Worm (Caenorhabditis elegans) whole organism, young adult: ENCODE measurements around the gene F56D5.2.

Experiments
- F22D6.2 ChIP-seq: sonication (generic microtip); optimal IDR thresholded peaks from 2 replicates; lab custom pipeline; 2016; ENCODE audit warnings: mild to moderate bottlenecking, missing genetic modification characterization, missing compliant biosample characterization
- F33H1.4 ChIP-seq: fragments of 200-800 bp; sonication (Bioruptor generic); IDR thresholded peaks from 2 replicates; pipeline ENCODE4 v1.3.6; 2022; ENCODE audit warnings: missing genetic modification reagents, missing genetic modification characterization, missing compliant biosample characterization
- F57A8.1 ChIP-seq: fragments of 200-800 bp; sonication (Bioruptor generic); optimal IDR thresholded peaks from 2 replicates; lab custom pipeline; 2018; ENCODE audit warnings: mild to moderate bottlenecking, missing genetic modification characterization, moderate library complexity, missing compliant biosample characterization
- K11D2.4 ChIP-seq: fragments of 200-800 bp; sonication (Bioruptor generic); IDR thresholded peaks from 2 replicates; pipeline ENCODE4 v1.3.6; 2022; ENCODE audit warnings: missing genetic modification reagents, missing genetic modification characterization, missing compliant biosample characterization
- Y56A3A.18 ChIP-seq: fragments of 200-800 bp; sonication (Bioruptor generic); IDR thresholded peaks from 2 replicates; pipeline ENCODE4 v1.3.6; 2022; ENCODE audit warnings: missing genetic modification reagents, missing genetic modification characterization, missing compliant biosample characterization
- Y79H2A.3 ChIP-seq: fragments of 200-800 bp; sonication (Bioruptor generic); conservative IDR thresholded peaks from 2 replicates; pipeline ENCODE4 v1.3.6; 2022; ENCODE audit warnings: missing genetic modification reagents, missing genetic modification characterization, missing compliant biosample characterization
- attf-3 ChIP-seq: fragments of 200-800 bp; sonication (Bioruptor generic); conservative IDR thresholded peaks from 2 replicates; pipeline ENCODE4 v1.3.6; 2022; ENCODE audit warnings: missing genetic modification reagents, missing genetic modification characterization, missing compliant biosample characterization
- bed-2 ChIP-seq: fragments of 200-800 bp; sonication (Bioruptor generic); IDR thresholded peaks from 2 replicates; pipeline ENCODE4 v1.3.6; 2022; ENCODE audit warnings: missing genetic modification reagents, missing genetic modification characterization, missing compliant biosample characterization
- cebp-2 ChIP-seq: fragments of 200-800 bp; sonication (Bioruptor generic); IDR thresholded peaks from 2 replicates; pipeline ENCODE4 v1.3.6; 2022; ENCODE audit warnings: missing genetic modification characterization, missing compliant biosample characterization
- ceh-100 ChIP-seq: fragments of 200-800 bp; sonication (Bioruptor generic); IDR thresholded peaks from 2 replicates; pipeline ENCODE4 v1.3.6; 2022; ENCODE audit warnings: missing genetic modification reagents, missing genetic modification characterization, missing compliant biosample characterization
- ceh-91 ChIP-seq: fragments of 200-800 bp; sonication (Bioruptor generic); IDR thresholded peaks from 2 replicates; pipeline ENCODE4 v1.3.6; 2022; ENCODE audit warnings: missing genetic modification reagents, missing genetic modification characterization, missing compliant biosample characterization
- die-1 ChIP-seq: sonication (generic microtip); optimal IDR thresholded peaks from 2 replicates; lab custom pipeline; 2016; ENCODE audit warnings: missing genotype, mild to moderate bottlenecking, missing genetic modification characterization, missing compliant biosample characterization
- dpl-1 ChIP-seq: fragments of 150-350 bp; optimal IDR thresholded peaks from 2 replicates; lab custom pipeline; 2014; ENCODE audit warnings: missing biosample characterization, missing genetic modification reagents, missing genetic modification characterization
- efl-1 ChIP-seq: fragments of 150-350 bp; optimal IDR thresholded peaks from 2 replicates; lab custom pipeline; 2014; ENCODE audit warnings: missing biosample characterization, missing genetic modification reagents, missing genetic modification characterization
- egl-44 ChIP-seq: fragments of 200-800 bp; sonication (Bioruptor generic); IDR thresholded peaks from 2 replicates; pipeline ENCODE4 v1.3.6; 2022; ENCODE audit warnings: missing genetic modification reagents, missing genetic modification characterization, missing compliant biosample characterization
- let-607 ChIP-seq, 2 experiments: fragments of 200-800 bp in 1 of 2; sonication (Bioruptor generic) in 1 of 2; sonication (generic microtip) in 1 of 2; optimal IDR thresholded peaks; 2 replicates each; lab custom pipeline; 2016 to 2018; ENCODE audit warnings: mild to moderate bottlenecking in 2 of 2, missing compliant biosample characterization in 2 of 2, missing genetic modification characterization in 2 of 2, moderate library complexity in 2 of 2, missing genotype in 1 of 2
- lin-35 ChIP-seq, 3 experiments: fragments of 150-350 bp in 2 of 3; sonication (generic microtip) in 1 of 3; optimal IDR thresholded peaks; 2 replicates each; lab custom pipeline; 2014 to 2018; ENCODE audit warnings: missing biosample characterization in 3 of 3, missing genetic modification characterization in 3 of 3, missing genetic modification reagents in 3 of 3
- lin-40 ChIP-seq: sonication (generic microtip); optimal IDR thresholded peaks from 2 replicates; lab custom pipeline; 2016; ENCODE audit warnings: missing genetic modification characterization, mild to moderate bottlenecking, missing compliant biosample characterization, missing genotype, missing genetic modification reagents
- lin-54 ChIP-seq: fragments of 200-800 bp; sonication (Bioruptor generic); optimal IDR thresholded peaks from 2 replicates; lab custom pipeline; 2018; ENCODE audit warnings: mild to moderate bottlenecking, missing genetic modification characterization, missing compliant biosample characterization
- madf-3 ChIP-seq: fragments of 200-800 bp; sonication (Bioruptor generic); IDR thresholded peaks from 2 replicates; pipeline ENCODE4 v1.3.6; 2022; ENCODE audit warnings: missing genetic modification reagents, missing genetic modification characterization, missing compliant biosample characterization
- mcd-1 ChIP-seq: fragments of 200-800 bp; sonication (Bioruptor generic); IDR thresholded peaks from 2 replicates; pipeline ENCODE4 v1.3.6; 2022; ENCODE audit warnings: missing genetic modification reagents, missing genetic modification characterization, missing compliant biosample characterization
- nhr-27 ChIP-seq: fragments of 200-800 bp; sonication (Bioruptor generic); optimal IDR thresholded peaks from 2 replicates; lab custom pipeline; 2018; ENCODE audit warnings: mild to moderate bottlenecking, missing genetic modification characterization, moderate library complexity, missing compliant biosample characterization
- nhr-80 ChIP-seq: sonication (generic microtip); optimal IDR thresholded peaks from 2 replicates; lab custom pipeline; 2016; ENCODE audit warnings: missing genetic modification characterization, missing compliant biosample characterization
- pbrm-1 ChIP-seq: fragments of 200-800 bp; sonication (Bioruptor generic); IDR thresholded peaks from 2 replicates; pipeline ENCODE4 v1.3.6; 2022; ENCODE audit warnings: missing genetic modification reagents, missing genetic modification characterization, missing compliant biosample characterization
- rec-8 ChIP-seq, 2 experiments: sonication (generic microtip); optimal IDR thresholded peaks; 2 replicates each; lab custom pipeline; 2016; ENCODE audit warnings: mild to moderate bottlenecking in 2 of 2, missing genetic modification characterization in 2 of 2, missing genetic modification reagents in 2 of 2, missing genotype in 2 of 2, missing biosample characterization in 1 of 2, missing compliant biosample characterization in 1 of 2, moderate library complexity in 1 of 2
- snpc-3.4 ChIP-seq: sonication (generic microtip); optimal IDR thresholded peaks from 2 replicates; lab custom pipeline; 2017; ENCODE audit warnings: missing genetic modification characterization, mild to moderate bottlenecking, missing compliant biosample characterization, antibody characterized with exemption, moderate library complexity, missing genotype, missing genetic modification reagents
- somi-1 ChIP-seq: fragments of 200-800 bp; sonication (Bioruptor generic); optimal IDR thresholded peaks from 2 replicates; lab custom pipeline; 2018; ENCODE audit warnings: mild to moderate bottlenecking, missing genetic modification characterization, missing compliant biosample characterization
- tbx-9 ChIP-seq: sonication (generic microtip); optimal IDR thresholded peaks from 2 replicates; lab custom pipeline; 2016; ENCODE audit warnings: borderline replicate concordance, missing genetic modification characterization, inconsistent platforms, missing compliant biosample characterization
- tlf-1 ChIP-seq: fragments of 200-800 bp; sonication (Bioruptor generic); optimal IDR thresholded peaks from 2 replicates; lab custom pipeline; 2018; ENCODE audit warnings: mild to moderate bottlenecking, missing genetic modification characterization, missing compliant biosample characterization
- unc-130 ChIP-seq: sonication (generic microtip); optimal IDR thresholded peaks from 2 replicates; lab custom pipeline; 2016; ENCODE audit warnings: missing genetic modification reagents, missing genetic modification characterization, missing compliant biosample characterization
- zfh-2 ChIP-seq: fragments of 200-800 bp; sonication (Bioruptor generic); conservative IDR thresholded peaks from 2 replicates; pipeline ENCODE4 v1.3.6; 2022; ENCODE audit warnings: missing genetic modification reagents, missing genetic modification characterization, missing compliant biosample characterization
- ztf-22 ChIP-seq: fragments of 200-800 bp; sonication (Bioruptor generic); optimal IDR thresholded peaks from 2 replicates; lab custom pipeline; 2018; ENCODE audit warnings: mild to moderate bottlenecking, missing genetic modification characterization, moderate library complexity, missing compliant biosample characterization
- ztf-25 ChIP-seq: fragments of 200-800 bp; sonication (Bioruptor generic); IDR thresholded peaks from 2 replicates; pipeline ENCODE4 v1.3.6; 2022; ENCODE audit warnings: missing genetic modification reagents, missing genetic modification characterization, missing compliant biosample characterization

Gene F56D5.2

DNA sequence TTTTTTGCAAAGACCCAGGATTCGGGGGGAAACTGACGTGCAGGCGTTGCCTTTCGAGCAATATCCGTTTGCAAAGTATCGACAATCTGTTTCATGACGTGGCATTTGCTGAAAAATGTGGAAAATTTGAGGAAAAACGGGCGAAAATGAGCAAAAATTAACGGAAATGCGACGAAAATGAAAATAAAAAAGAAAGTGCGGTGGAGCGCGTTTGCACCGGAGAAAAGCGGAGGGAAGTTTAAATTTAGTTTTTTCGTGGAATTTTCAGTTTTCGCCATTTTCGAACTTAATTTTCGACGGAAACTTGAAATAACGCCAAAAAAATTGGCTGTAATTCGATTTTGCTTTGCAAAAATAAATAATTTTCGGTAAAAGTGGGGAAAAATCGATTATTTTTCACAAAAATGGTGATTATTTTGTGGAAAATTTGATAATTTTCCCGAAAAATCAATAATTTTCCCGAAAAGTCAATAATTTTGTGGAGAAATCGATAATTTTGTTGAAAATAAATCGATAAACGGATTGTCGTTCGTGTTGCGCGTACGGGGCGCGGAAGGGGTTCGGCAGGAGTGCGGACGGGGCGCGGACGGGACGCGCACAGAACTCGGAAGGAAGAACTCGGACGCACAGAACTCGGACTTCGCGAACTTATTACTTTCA is 5.5 kb upstream of the F56D5.2 start:
- TF ChIP-seq somi-1 (GFP tag; lab: Kevin White, UChicago) (no peak), F33H1.4 (GFP tag; lab: Robert Waterston, UW) (no peak; the same call in 1 of the 2 replicates), mcd-1 (GFP tag; lab: Robert Waterston, UW) (peak; percentile 96), ztf-22 (GFP tag; lab: Kevin White, UChicago) (no peak), K11D2.4 (GFP tag; lab: Robert Waterston, UW) (0 out of 2 replicates have a peak, but pooled peaks have one; percentile 10), efl-1 (GFP tag; lab: Kevin White, UChicago) (peak; percentile 60), F57A8.1 (GFP tag; lab: Kevin White, UChicago) (no peak), Y56A3A.18 (GFP tag; lab: Robert Waterston, UW) (0 out of 2 replicates have a peak, but pooled peaks have one; percentile 19), F22D6.2 (tag; lab: Kevin White, UChicago) (no peak), unc-130 (no peak), lin-54 (GFP tag; lab: Kevin White, UChicago) (peak; percentile 84), lin-35 (GFP tag; optimal IDR thresholded peaks at IDR 0.05; lab: Kevin White, UChicago) (peak in 1 of 3 experiments; percentile 64), zfh-2 (GFP tag; lab: Robert Waterston, UW) (peak; percentile 58; the same call in 1 of the 2 replicates), dpl-1 (GFP tag; lab: Kevin White, UChicago) (peak; percentile 29)

DNA sequence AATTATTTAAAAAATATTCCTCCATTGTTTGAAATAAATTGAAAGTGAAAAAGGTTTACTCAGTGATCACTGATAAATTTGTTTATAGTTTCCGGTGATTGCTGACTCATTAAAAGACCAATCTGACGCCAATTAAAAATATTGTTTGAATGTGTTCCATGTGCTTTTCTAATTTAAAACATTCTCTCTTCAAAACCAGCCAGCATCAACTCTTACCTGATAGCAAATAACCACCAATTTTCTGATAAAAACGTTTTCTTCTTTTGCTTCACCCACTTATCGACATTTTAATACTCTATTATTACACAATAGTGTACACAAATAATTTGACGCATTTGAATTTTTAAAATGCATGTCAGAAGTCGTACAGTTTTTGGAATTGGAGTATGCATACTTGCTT is 3.3 kb upstream of the F56D5.2 start, which contains the start of gene F56D5.6:
Gene F56D5.6, plus strand, starts transcription at position 208 of the 400 bp plus-strand sequence.
- TF ChIP-seq madf-3 = no peak
- TF ChIP-seq ceh-100 (GFP tag; lab: Robert Waterston, UW) = no peak
- TF ChIP-seq let-607 (tag; optimal IDR thresholded peaks at IDR 0.05; lab: Kevin White, UChicago) = no peak
- peak; percentile 66 for TF ChIP-seq nhr-80
- no peak for TF ChIP-seq lin-40
- TF ChIP-seq Y79H2A.3 (GFP tag; lab: Robert Waterston, UW) = no peak
- TF ChIP-seq nhr-27 = no peak
- no peak for TF ChIP-seq ztf-22 (GFP tag; lab: Kevin White, UChicago)

DNA sequence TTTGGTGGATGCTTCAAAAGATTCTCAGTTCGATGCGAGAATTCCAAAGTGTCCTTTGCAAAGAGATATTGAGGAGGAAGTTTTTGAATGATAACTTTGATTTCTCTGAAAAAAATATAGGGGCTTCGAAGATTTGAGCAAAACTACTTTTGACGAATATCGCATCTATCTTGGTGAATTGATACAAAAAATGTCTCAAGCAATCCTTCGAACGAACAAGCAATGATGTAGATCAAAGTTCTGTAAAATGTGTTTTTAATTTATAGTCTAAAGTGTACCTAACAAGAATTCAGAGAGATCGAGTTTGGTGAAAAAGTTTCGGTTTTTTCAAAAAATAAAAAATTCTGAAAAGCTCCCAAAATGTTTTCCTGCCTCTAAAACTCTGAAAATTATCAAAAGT is 1.1 kb downstream of the F56D5.2 start, which contains the start of gene F56D5.3:
Gene F56D5.3, plus strand, starts transcription at position 301 of the 400 bp plus-strand sequence.
- no peak for TF ChIP-seq cebp-2 (GFP tag; lab: Robert Waterston, UW)
- TF ChIP-seq, all 124 proteins: peak for 0

DNA sequence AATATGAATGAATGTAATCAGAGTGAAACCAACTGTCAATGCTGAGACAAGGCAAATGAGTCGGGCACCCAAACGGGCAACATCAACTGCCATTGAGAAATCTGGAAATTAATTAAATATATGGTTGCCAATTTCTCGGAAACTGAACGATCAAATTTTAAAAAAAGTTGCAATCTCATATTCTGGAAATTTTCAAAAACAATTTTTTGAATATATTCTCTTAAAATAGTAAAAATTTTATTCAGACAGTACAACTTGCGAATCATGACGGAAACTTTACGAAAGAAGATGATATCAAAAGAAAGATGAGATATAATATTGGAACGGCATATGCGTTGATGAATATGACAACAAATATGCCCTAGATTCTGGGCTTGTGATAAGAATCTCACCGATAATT is 2.3 kb downstream of the F56D5.2 start, which contains the start of gene col-121:
Gene col-121, minus strand, starts transcription at position 101 of the 400 bp plus-strand sequence.
- TF ChIP-seq ceh-91 (GFP tag; lab: Robert Waterston, UW) (no peak), snpc-3.4 (no peak), egl-44 (no peak), bed-2 (GFP tag; lab: Robert Waterston, UW) (no peak), ztf-25 (GFP tag; lab: Robert Waterston, UW) (no peak), rec-8 (tag; optimal IDR thresholded peaks at IDR 0.05; lab: Kevin White, UChicago) (no peak), pbrm-1 (no peak), die-1 (tag; lab: Kevin White, UChicago) (no peak), Y56A3A.18 (GFP tag; lab: Robert Waterston, UW) (no peak), attf-3 (GFP tag; lab: Robert Waterston, UW) (no peak), tlf-1 (no peak), tbx-9 (tag; lab: Kevin White, UChicago) (no peak)
